Worm (Caenorhabditis elegans) whole organism, L4/young adult: ENCODE measurements around the gene F13A2.9.

Source experiments
- W03F9.2 ChIP-seq: fragments of 150-350 bp; optimal IDR thresholded peaks from 2 replicates; lab custom pipeline; 2014; ENCODE audit warnings: missing biosample characterization, missing genetic modification characterization
- him-1 ChIP-seq: sonication (generic microtip); optimal IDR thresholded peaks from 2 replicates; lab custom pipeline; 2016; ENCODE audit warnings: missing genotype, missing genetic modification reagents, missing genetic modification characterization, missing compliant biosample characterization

ce11 chrV:4366440-4366839, 20.9 kb downstream of the F13A2.9 start, which contains the start of gene F32D1.11:
- no peak for TF ChIP-seq him-1 (tag; lab: Kevin White, UChicago)
- TF ChIP-seq W03F9.2 (tag; lab: Kevin White, UChicago) = no peak
